Worm (Caenorhabditis elegans) whole organism, L1 larva: ENCODE results near the gene srbc-8.

ENCODE experiments used
- C04F5.9 ChIP-seq: sonication (generic microtip); optimal IDR thresholded peaks from 2 replicates; lab custom pipeline; 2016; ENCODE audit warnings: missing genetic modification characterization, missing compliant biosample characterization
- C16A3.4 ChIP-seq: fragments of 150-350 bp; optimal IDR thresholded peaks from 2 replicates; lab custom pipeline; 2014; ENCODE audit warnings: missing biosample characterization, missing genetic modification characterization
- C34B4.2 ChIP-seq: sonication (generic microtip); optimal IDR thresholded peaks from 2 replicates; lab custom pipeline; 2017; ENCODE audit warnings: mild to moderate bottlenecking, missing genetic modification characterization, missing compliant biosample characterization
- Y116A8C.19 ChIP-seq: sonication (generic microtip); optimal IDR thresholded peaks from 2 replicates; lab custom pipeline; 2016; ENCODE audit warnings: missing compliant biosample characterization, missing genetic modification characterization, borderline replicate concordance
- aha-1 ChIP-seq: fragments of 150-350 bp; optimal IDR thresholded peaks from 2 replicates; lab custom pipeline; 2014; ENCODE audit warnings: missing biosample characterization, missing genetic modification characterization
- alr-1 ChIP-seq: fragments of 200-800 bp; sonication (Bioruptor generic); optimal IDR thresholded peaks from 2 replicates; lab custom pipeline; 2018; ENCODE audit warnings: borderline replicate concordance, mild to moderate bottlenecking, missing genetic modification characterization, missing compliant biosample characterization
- aly-2 ChIP-seq: fragments of 150-350 bp; optimal IDR thresholded peaks from 2 replicates; lab custom pipeline; 2014; ENCODE audit warnings: missing biosample characterization, missing genetic modification characterization
- ama-1 ChIP-seq: fragments of 150-350 bp; optimal IDR thresholded peaks from 2 replicates; lab custom pipeline; 2014
- blmp-1 ChIP-seq: fragments of 150-350 bp; optimal IDR thresholded peaks from 2 replicates; lab custom pipeline; 2014; ENCODE audit warnings: missing biosample characterization, missing genetic modification characterization
- ceh-63 ChIP-seq: fragments of 200-800 bp; sonication (Bioruptor generic); optimal IDR thresholded peaks from 2 replicates; lab custom pipeline; 2018; ENCODE audit warnings: mild to moderate bottlenecking, missing genetic modification characterization, missing compliant biosample characterization
- ceh-8 ChIP-seq: fragments of 200-800 bp; sonication (Bioruptor generic); optimal IDR thresholded peaks from 2 replicates; lab custom pipeline; 2018; ENCODE audit warnings: mild to moderate bottlenecking, missing genetic modification characterization, moderate library complexity, missing compliant biosample characterization
- ceh-82 ChIP-seq, 3 experiments: fragments of 150-350 bp in 1 of 3; sonication (generic microtip) in 2 of 3; optimal IDR thresholded peaks; 2 replicates each; lab custom pipeline; 2014 to 2017; ENCODE audit warnings: missing biosample characterization in 3 of 3, missing genetic modification characterization in 3 of 3
- ceh-90 ChIP-seq: sonication (generic microtip); optimal IDR thresholded peaks from 2 replicates; lab custom pipeline; 2016; ENCODE audit warnings: missing genetic modification characterization, missing compliant biosample characterization
- efl-1 ChIP-seq, 4 experiments: fragments of 150-350 bp; optimal IDR thresholded peaks in 3 of 4; peaks in 1 of 4; 1 replicate in 1 of 4; 2 replicates in 3 of 4; lab custom pipeline; 2014; ENCODE audit warnings: missing biosample characterization in 2 of 4, missing genetic modification characterization in 2 of 4, missing genetic modification reagents in 2 of 4
- efl-3 ChIP-seq: fragments of 200-800 bp; sonication (Bioruptor generic); optimal IDR thresholded peaks from 2 replicates; lab custom pipeline; 2018; ENCODE audit warnings: mild to moderate bottlenecking, missing genetic modification characterization, missing compliant biosample characterization
- ets-5 ChIP-seq: fragments of 200-800 bp; sonication (Bioruptor generic); IDR thresholded peaks from 2 replicates; pipeline ENCODE4 v1.3.6; 2022; ENCODE audit warnings: missing genetic modification characterization, missing compliant biosample characterization
- fkh-10 ChIP-seq: sonication (generic microtip); optimal IDR thresholded peaks from 2 replicates; lab custom pipeline; 2017; ENCODE audit warnings: missing biosample characterization, missing genetic modification reagents, missing genetic modification characterization
- irx-1 ChIP-seq: sonication (generic microtip); optimal IDR thresholded peaks from 2 replicates; lab custom pipeline; 2016; ENCODE audit warnings: missing genetic modification characterization, missing compliant biosample characterization
- lin-14 ChIP-seq: fragments of 200-800 bp; sonication (Bioruptor generic); optimal IDR thresholded peaks from 2 replicates; lab custom pipeline; 2018; ENCODE audit warnings: mild to moderate bottlenecking, missing genetic modification characterization, moderate library complexity, missing compliant biosample characterization
- lin-35 ChIP-seq, 2 experiments: fragments of 150-350 bp; optimal IDR thresholded peaks; 2 replicates each; lab custom pipeline; 2014; ENCODE audit warnings: missing biosample characterization in 2 of 2, missing genetic modification characterization in 2 of 2, missing genetic modification reagents in 2 of 2
- lin-39 ChIP-seq: fragments of 150-350 bp; optimal IDR thresholded peaks from 2 replicates; lab custom pipeline; 2014; ENCODE audit warnings: missing biosample characterization, missing genetic modification reagents, missing genetic modification characterization
- lsy-2 ChIP-seq, 2 experiments: fragments of 150-350 bp; optimal IDR thresholded peaks; 2 replicates each; lab custom pipeline; 2014; ENCODE audit warnings: missing biosample characterization in 2 of 2, missing genetic modification characterization in 2 of 2
- mab-9 ChIP-seq: fragments of 200-800 bp; sonication (Bioruptor generic); IDR thresholded peaks from 2 replicates; pipeline ENCODE4 v1.3.6; 2022; ENCODE audit warnings: missing genetic modification reagents, missing genetic modification characterization, missing compliant biosample characterization
- mef-2 ChIP-seq: fragments of 150-350 bp; optimal IDR thresholded peaks from 2 replicates; lab custom pipeline; 2014; ENCODE audit warnings: missing biosample characterization, missing genetic modification characterization
- mep-1 ChIP-seq: fragments of 150-350 bp; optimal IDR thresholded peaks from 2 replicates; lab custom pipeline; 2014; ENCODE audit warnings: missing biosample characterization, missing genetic modification characterization
- nhr-11 ChIP-seq: fragments of 150-350 bp; optimal IDR thresholded peaks from 2 replicates; lab custom pipeline; 2014; ENCODE audit warnings: missing biosample characterization, missing genetic modification characterization
- nhr-20 ChIP-seq: sonication (generic microtip); optimal IDR thresholded peaks from 2 replicates; lab custom pipeline; 2016; ENCODE audit warnings: mild to moderate bottlenecking, missing genetic modification characterization, missing compliant biosample characterization
- nhr-237 ChIP-seq: fragments of 150-350 bp; optimal IDR thresholded peaks from 2 replicates; lab custom pipeline; 2014; ENCODE audit warnings: missing biosample characterization, missing genetic modification characterization
- nhr-47 ChIP-seq: sonication (generic microtip); optimal IDR thresholded peaks from 2 replicates; lab custom pipeline; 2016; ENCODE audit warnings: mild to moderate bottlenecking, missing genetic modification characterization, moderate library complexity, missing compliant biosample characterization
- nhr-71 ChIP-seq: sonication (generic microtip); optimal IDR thresholded peaks from 2 replicates; lab custom pipeline; 2016; ENCODE audit warnings: mild to moderate bottlenecking, missing genetic modification characterization, moderate library complexity, missing compliant biosample characterization
- nhr-77 ChIP-seq: fragments of 150-350 bp; optimal IDR thresholded peaks from 2 replicates; lab custom pipeline; 2014; ENCODE audit warnings: missing biosample characterization, missing genetic modification characterization
- nhr-84 ChIP-seq: sonication (generic microtip); optimal IDR thresholded peaks from 2 replicates; lab custom pipeline; 2017; ENCODE audit warnings: missing biosample characterization, missing genetic modification characterization
- nhr-85 ChIP-seq: sonication (generic microtip); peaks from one replicate; lab custom pipeline; 2016; ENCODE audit warnings: missing genetic modification characterization, inconsistent platforms, missing compliant biosample characterization
- pag-3 ChIP-seq: sonication (generic microtip); optimal IDR thresholded peaks from 2 replicates; lab custom pipeline; 2017; ENCODE audit warnings: missing genetic modification characterization, mild to moderate bottlenecking, missing compliant biosample characterization, antibody characterized with exemption, borderline replicate concordance; ENCODE audit not compliant: insufficient read depth
- snpc-4 ChIP-seq: fragments of 150-350 bp; optimal IDR thresholded peaks from 2 replicates; lab custom pipeline; 2014; ENCODE audit warnings: missing biosample characterization, missing genetic modification characterization
- sptf-1 ChIP-seq: fragments of 150-350 bp; optimal IDR thresholded peaks from 2 replicates; lab custom pipeline; 2014; ENCODE audit warnings: missing biosample characterization, missing genetic modification characterization
- sup-37 ChIP-seq: fragments of 200-800 bp; sonication (Bioruptor generic); optimal IDR thresholded peaks from 2 replicates; lab custom pipeline; 2018; ENCODE audit warnings: mild to moderate bottlenecking, missing genetic modification characterization, missing compliant biosample characterization
- unc-62 ChIP-seq: fragments of 150-350 bp; optimal IDR thresholded peaks from 2 replicates; lab custom pipeline; 2014; ENCODE audit warnings: missing biosample characterization, missing genetic modification reagents, missing genetic modification characterization
- unc-86 ChIP-seq: sonication (generic microtip); optimal IDR thresholded peaks from 2 replicates; lab custom pipeline; 2016; ENCODE audit warnings: missing genetic modification characterization, missing compliant biosample characterization
- vab-15 ChIP-seq: sonication (generic microtip); optimal IDR thresholded peaks from 2 replicates; lab custom pipeline; 2017; ENCODE audit warnings: missing genotype, mild to moderate bottlenecking, missing genetic modification characterization, missing compliant biosample characterization
- ztf-11 ChIP-seq, 2 experiments: sonication (generic microtip); optimal IDR thresholded peaks; 2 replicates each; lab custom pipeline; 2016 to 2017; ENCODE audit warnings: missing genetic modification characterization in 2 of 2, missing biosample characterization in 1 of 2, missing compliant biosample characterization in 1 of 2
- ztf-4 ChIP-seq: fragments of 150-350 bp; optimal IDR thresholded peaks from 2 replicates; lab custom pipeline; 2014; ENCODE audit warnings: missing biosample characterization, missing genetic modification characterization

The srbc-8 gene

ce11 chrV:7525695-7526094, 40.8 kb upstream of the srbc-8 start, which contains the start of gene C54F6.18:
TSS of gene C54F6.18 (plus strand) at chrV:7525995.
- no peak for TF ChIP-seq ceh-63
- TF ChIP-seq snpc-4 (tag; lab: Kevin White, UChicago): no peak
- no peak for TF ChIP-seq nhr-84 (tag; lab: Kevin White, UChicago)
- TF ChIP-seq ztf-4: no peak
- no peak for TF ChIP-seq nhr-85 (tag; lab: Kevin White, UChicago)
- TF ChIP-seq efl-1 (optimal IDR thresholded peaks at IDR 0.05; lab: Kevin White, UChicago): no peak
- no peak for TF ChIP-seq efl-1 (GFP tag; optimal IDR thresholded peaks at IDR 0.05 in 1 of 2; lab: Kevin White, UChicago)
- TF ChIP-seq ceh-90 (tag; lab: Kevin White, UChicago): no peak
- no peak for TF ChIP-seq alr-1 (tag; lab: Kevin White, UChicago)
- no peak for TF ChIP-seq nhr-11 (tag; lab: Kevin White, UChicago)
- no peak for TF ChIP-seq lin-35 (GFP tag; optimal IDR thresholded peaks at IDR 0.05; lab: Kevin White, UChicago)
- no peak for TF ChIP-seq efl-3 (GFP tag; lab: Kevin White, UChicago)
- TF ChIP-seq mab-9 (GFP tag; lab: Robert Waterston, UW): no peak
- TF ChIP-seq ama-1 (lab: Kevin White, UChicago): no peak
- no peak for TF ChIP-seq Y116A8C.19 (tag; lab: Kevin White, UChicago)
- TF ChIP-seq C34B4.2 (tag; lab: Kevin White, UChicago): no peak
- TF ChIP-seq ceh-82 (tag; optimal IDR thresholded peaks at IDR 0.05; lab: Kevin White, UChicago): no peak

ce11 chrV:7524447-7524846, 39.5 kb upstream of the srbc-8 start, which contains the start of gene C54F6.20:
TSS of gene C54F6.20 (plus strand) at chrV:7524747.
- TF ChIP-seq aly-2 (tag; lab: Kevin White, UChicago) (no peak), ceh-82 (tag; optimal IDR thresholded peaks at IDR 0.05; lab: Kevin White, UChicago) (no peak), lin-35 (GFP tag; optimal IDR thresholded peaks at IDR 0.05; lab: Kevin White, UChicago) (no peak), aha-1 (tag; lab: Kevin White, UChicago) (no peak), unc-86 (tag; lab: Kevin White, UChicago) (no peak), efl-1 (optimal IDR thresholded peaks at IDR 0.05; lab: Kevin White, UChicago) (no peak), efl-1 (GFP tag; optimal IDR thresholded peaks at IDR 0.05 in 1 of 2; lab: Kevin White, UChicago) (peak in 1 of 2 experiments; percentile 54), nhr-20 (no peak), Y116A8C.19 (tag; lab: Kevin White, UChicago) (no peak)

DNA sequence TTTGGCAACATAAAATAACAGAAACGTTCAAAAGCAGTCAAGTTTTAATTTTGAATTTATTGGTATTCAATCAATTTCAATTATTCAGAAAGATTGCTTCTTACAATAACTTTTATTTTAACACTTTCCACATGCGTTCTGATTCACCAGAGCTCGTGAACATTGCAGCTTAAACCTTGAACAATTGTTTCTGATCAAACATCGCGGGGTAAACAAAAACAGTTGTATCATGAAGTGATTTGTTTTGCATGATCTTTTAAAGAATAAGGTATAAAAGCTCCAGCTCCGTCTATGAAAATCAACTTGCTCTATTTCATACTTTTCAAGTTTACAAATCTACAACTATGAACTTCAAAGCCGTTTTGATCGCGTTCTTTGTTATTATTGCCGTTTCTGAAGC, 38.5 kb upstream of the srbc-8 start, which contains the start of gene C54F6.6:
C54F6.6 (plus strand) TSS at position 301 of the 400 bp plus-strand sequence.
- TF ChIP-seq lsy-2 (tag; optimal IDR thresholded peaks at IDR 0.05; lab: Kevin White, UChicago) (no peak), irx-1 (tag; lab: Kevin White, UChicago) (no peak), nhr-85 (tag; lab: Kevin White, UChicago) (no peak), pag-3 (tag; lab: Kevin White, UChicago) (no peak), aly-2 (tag; lab: Kevin White, UChicago) (no peak), sup-37 (GFP tag; lab: Kevin White, UChicago) (no peak), vab-15 (tag; lab: Kevin White, UChicago) (no peak), nhr-71 (tag; lab: Kevin White, UChicago) (no peak), sptf-1 (tag; lab: Kevin White, UChicago) (no peak), unc-62 (GFP tag; lab: Kevin White, UChicago) (no peak), nhr-47 (tag; lab: Kevin White, UChicago) (no peak), C04F5.9 (tag; lab: Kevin White, UChicago) (no peak), C16A3.4 (tag; lab: Kevin White, UChicago) (no peak), fkh-10 (GFP tag; lab: Kevin White, UChicago) (no peak), mef-2 (no peak), nhr-84 (tag; lab: Kevin White, UChicago) (no peak), snpc-4 (tag; lab: Kevin White, UChicago) (no peak), lin-14 (no peak), ets-5 (GFP tag; lab: Robert Waterston, UW) (no peak)

DNA sequence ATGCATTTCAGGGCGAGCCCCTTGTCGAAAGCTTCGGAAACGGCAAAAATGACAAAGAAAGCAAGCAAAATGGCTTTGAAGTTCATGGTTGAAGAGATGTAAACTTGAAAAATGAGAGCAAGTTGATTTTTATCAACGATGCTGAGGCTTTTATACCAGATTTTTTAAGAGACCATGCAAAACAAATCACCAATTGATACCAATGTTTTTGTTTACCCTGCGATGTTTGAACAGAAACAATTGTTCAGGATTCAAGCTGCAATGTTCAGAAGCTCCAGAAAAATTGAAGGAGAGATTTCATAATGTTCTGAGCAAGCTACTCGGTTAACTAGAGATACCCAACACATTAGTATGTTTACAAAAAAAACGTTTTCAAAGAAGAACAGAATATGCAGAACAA, 37.4 kb upstream of the srbc-8 start, which contains the start of gene C54F6.15:
C54F6.15 (minus strand) TSS at position 101 of the 400 bp plus-strand sequence.
- TF ChIP-seq ceh-8 (no peak), lin-39 (no peak), irx-1 (tag; lab: Kevin White, UChicago) (no peak), blmp-1 (no peak), ztf-11 (tag; optimal IDR thresholded peaks at IDR 0.05; lab: Kevin White, UChicago) (no peak), nhr-77 (no peak), nhr-11 (tag; lab: Kevin White, UChicago) (no peak), ama-1 (lab: Kevin White, UChicago) (no peak), snpc-4 (tag; lab: Kevin White, UChicago) (no peak), ceh-82 (tag; optimal IDR thresholded peaks at IDR 0.05; lab: Kevin White, UChicago) (no peak), C34B4.2 (tag; lab: Kevin White, UChicago) (no peak), lsy-2 (tag; optimal IDR thresholded peaks at IDR 0.05; lab: Kevin White, UChicago) (no peak), nhr-84 (tag; lab: Kevin White, UChicago) (no peak), nhr-237 (tag; lab: Kevin White, UChicago) (no peak), mep-1 (no peak), unc-62 (GFP tag; lab: Kevin White, UChicago) (no peak), C16A3.4 (tag; lab: Kevin White, UChicago) (no peak), mef-2 (no peak), aha-1 (tag; lab: Kevin White, UChicago) (no peak)
